Fruit fly (Drosophila melanogaster): ENCODE data around the gene CG7058.
A peak's percentile ranks its signal among the peaks of the same experiment; 100 is the strongest.

The CG7058 gene

DNA sequence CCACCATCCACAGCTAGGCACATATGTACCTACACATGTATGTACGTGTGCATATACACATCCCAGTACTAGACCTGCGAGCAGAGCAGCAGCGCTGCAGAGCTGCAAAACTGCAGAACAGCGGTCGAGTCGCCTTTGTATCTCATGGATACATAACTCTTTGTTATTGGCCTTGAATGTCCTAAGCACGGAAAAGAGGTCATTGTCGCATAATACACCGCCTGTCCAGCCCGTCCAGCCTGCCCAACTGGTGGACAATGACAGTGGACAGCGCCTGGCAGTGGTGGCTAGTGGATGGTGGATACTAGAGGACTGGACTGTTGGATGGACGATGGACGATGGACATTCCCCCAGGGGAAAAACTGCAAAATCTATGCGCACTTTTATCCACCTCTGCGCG, 5.2 kb upstream of the CG7058 start:
- no peak for TF ChIP-seq Hr39 (GFP tag; optimal IDR thresholded peaks at IDR 0.05)
- peak in 1 of 2 experiments; percentile 39 for TF ChIP-seq ss (GFP tag; optimal IDR thresholded peaks at IDR 0.05)
- TF ChIP-seq Eip78C (GFP tag), result no peak
- TF ChIP-seq Eip93F (GFP tag; optimal IDR thresholded peaks at IDR 0.05), result no peak
- TF ChIP-seq Eip75B (GFP tag; optimal IDR thresholded peaks at IDR 0.05), result no peak

DNA sequence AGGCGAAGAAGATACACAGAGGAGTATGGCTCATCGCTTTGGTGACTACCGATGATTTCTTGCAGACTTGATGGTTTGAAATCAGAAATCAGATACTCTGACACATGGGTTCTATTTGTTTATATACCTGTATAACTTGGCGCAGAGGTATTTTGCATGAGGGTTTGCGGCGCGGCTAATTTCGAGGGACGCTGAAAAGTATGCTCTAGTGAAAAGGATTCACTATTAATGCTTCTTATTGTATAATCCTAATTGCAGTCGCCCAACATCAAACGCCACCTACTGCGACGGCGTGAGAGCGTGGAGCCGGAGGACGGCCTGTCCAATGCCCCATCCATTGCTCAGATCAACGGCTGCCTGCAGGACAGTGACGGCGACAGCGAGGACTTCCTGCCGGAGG, 1.5 kb upstream of the CG7058 start:
- no peak for TF ChIP-seq CG10631 (GFP tag; optimal IDR thresholded peaks at IDR 0.05)
- no peak for TF ChIP-seq fd85E (GFP tag; optimal IDR thresholded peaks at IDR 0.05)
- no peak for TF ChIP-seq acj6 (GFP tag; optimal IDR thresholded peaks at IDR 0.05)
- no peak for TF ChIP-seq Hr38 (GFP tag; optimal IDR thresholded peaks at IDR 0.05)
- no peak for TF ChIP-seq salr (GFP tag; optimal IDR thresholded peaks at IDR 0.05)
- TF ChIP-seq CG16779 (tag; optimal IDR thresholded peaks at IDR 0.05), result no peak
- no peak for TF ChIP-seq eg (GFP tag; IDR thresholded peaks at IDR 0.05)
- TF ChIP-seq Eip93F (GFP tag; optimal IDR thresholded peaks at IDR 0.05), result no peak
- no peak for TF ChIP-seq CG32006 (GFP tag; optimal IDR thresholded peaks at IDR 0.05)
- TF ChIP-seq esn (GFP tag; optimal IDR thresholded peaks at IDR 0.05), result no peak
- TF ChIP-seq CG3919 (GFP tag; optimal IDR thresholded peaks at IDR 0.05), result no peak

DNA sequence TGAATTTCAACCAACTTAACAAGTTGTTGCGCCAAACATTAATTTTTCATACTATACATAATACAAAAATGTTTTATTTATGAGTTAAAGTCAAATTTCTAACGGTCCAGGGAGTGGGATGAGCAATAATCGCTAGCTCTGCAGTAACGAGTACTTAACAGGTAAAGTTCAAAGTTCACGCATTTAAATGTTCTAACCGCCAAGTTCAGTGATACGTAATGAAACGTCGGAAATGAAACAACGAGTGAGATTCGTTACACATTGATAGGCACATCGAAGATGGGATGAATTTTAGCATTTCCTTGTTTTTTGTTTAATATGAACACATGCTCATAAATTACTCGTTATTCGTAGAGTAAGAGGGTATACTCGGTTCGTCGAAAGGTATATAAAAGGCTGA, 5.6 kb downstream of the CG7058 start:
- TF ChIP-seq Ets96B (tag; optimal IDR thresholded peaks at IDR 0.05) (no peak), fd85E (GFP tag; optimal IDR thresholded peaks at IDR 0.05) (no peak), CG31627 (GFP tag; optimal IDR thresholded peaks at IDR 0.05) (no peak), dsx (GFP tag; optimal IDR thresholded peaks at IDR 0.05; ENCODE audit: poor library complexity, severe bottlenecking) (no peak), CG1621 (tag; optimal IDR thresholded peaks at IDR 0.05) (no peak), OdsH (GFP tag; optimal IDR thresholded peaks at IDR 0.05) (no peak), Hr38 (GFP tag; optimal IDR thresholded peaks at IDR 0.05) (no peak), CG11762 (GFP tag; optimal IDR thresholded peaks at IDR 0.05; ENCODE audit: insufficient read depth) (no peak), Ets21C (GFP tag; optimal IDR thresholded peaks at IDR 0.05) (no peak), fkh (GFP tag; optimal IDR thresholded peaks at IDR 0.05) (no peak), Met (GFP tag; optimal IDR thresholded peaks at IDR 0.05) (no peak), Eip75B (GFP tag; optimal IDR thresholded peaks at IDR 0.05) (no peak), CG10631 (GFP tag; optimal IDR thresholded peaks at IDR 0.05) (no peak), CG11902 (GFP tag; optimal IDR thresholded peaks at IDR 0.05) (no peak), CG9139 (GFP tag; optimal IDR thresholded peaks at IDR 0.05) (no peak), CG6854 (GFP tag; optimal IDR thresholded peaks at IDR 0.05) (no peak), CG6808 (GFP tag; optimal IDR thresholded peaks at IDR 0.05) (no peak)

DNA sequence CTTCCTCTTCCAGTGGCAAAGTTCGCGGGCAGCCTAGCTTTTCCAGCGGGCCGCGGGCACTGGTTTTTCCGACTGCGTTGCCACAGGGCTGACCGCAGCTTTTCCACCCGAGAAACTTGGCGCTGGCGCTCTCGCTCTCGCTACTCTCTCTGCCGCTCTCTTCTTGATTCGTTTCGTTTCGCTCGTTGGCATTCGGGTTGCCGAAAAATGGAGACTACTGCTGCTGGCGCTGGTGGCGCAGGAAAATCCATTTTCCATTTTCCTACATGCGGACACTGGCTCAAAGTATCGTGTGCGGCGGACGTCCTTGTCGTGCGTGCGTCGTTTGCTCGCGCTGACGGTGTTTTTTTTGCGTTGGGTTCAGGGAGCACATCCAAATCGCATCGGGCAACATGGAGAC, 6.6 kb downstream of the CG7058 start, which contains the start of gene CG42450:
CG42450 (plus strand) TSS at position 249 of the 400 bp plus-strand sequence.
- TF ChIP-seq CG32006 (GFP tag; optimal IDR thresholded peaks at IDR 0.05) (no peak), CG6854 (GFP tag; optimal IDR thresholded peaks at IDR 0.05) (no peak), ss (GFP tag; optimal IDR thresholded peaks at IDR 0.05) (no peak), Lpt (GFP tag; optimal IDR thresholded peaks at IDR 0.05) (no peak), CG4318 (GFP tag; optimal IDR thresholded peaks at IDR 0.05) (no peak), salr (GFP tag; optimal IDR thresholded peaks at IDR 0.05) (no peak)

DNA sequence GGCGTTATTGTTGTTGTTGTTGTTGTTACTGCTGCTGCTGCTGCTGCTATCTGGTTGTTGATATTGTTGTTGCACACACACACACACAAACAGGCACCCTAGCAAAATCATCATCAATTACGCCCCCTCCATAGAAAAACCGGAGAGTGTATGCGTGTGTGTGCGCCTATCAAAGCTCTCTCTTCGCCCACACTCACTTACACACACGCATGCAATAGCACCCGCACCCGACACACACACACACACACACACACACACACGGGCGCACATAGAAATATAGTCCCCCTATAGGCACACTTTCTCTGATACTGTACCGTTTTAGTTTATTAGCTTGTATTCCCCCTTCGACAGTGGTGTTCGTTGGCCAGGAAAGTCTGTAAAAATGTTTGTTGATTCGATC, 7.9 kb downstream of the CG7058 start:
- TF ChIP-seq acj6 (GFP tag; optimal IDR thresholded peaks at IDR 0.05) (no peak), CG1621 (tag; optimal IDR thresholded peaks at IDR 0.05) (no peak), Eip93F (GFP tag; optimal IDR thresholded peaks at IDR 0.05) (no peak), CG16779 (tag; optimal IDR thresholded peaks at IDR 0.05) (no peak), CG32006 (GFP tag; optimal IDR thresholded peaks at IDR 0.05) (no peak), Met (GFP tag; optimal IDR thresholded peaks at IDR 0.05) (no peak), Sox102F (GFP tag; optimal IDR thresholded peaks at IDR 0.05) (no peak), CG11762 (GFP tag; optimal IDR thresholded peaks at IDR 0.05; ENCODE audit: insufficient read depth) (no peak), vri (GFP tag; optimal IDR thresholded peaks at IDR 0.05) (no peak), Lpt (GFP tag; optimal IDR thresholded peaks at IDR 0.05) (no peak), topi (GFP tag; optimal IDR thresholded peaks at IDR 0.05) (no peak), Gug (GFP tag; IDR thresholded peaks at IDR 0.05) (no peak), CG6792 (GFP tag; optimal IDR thresholded peaks at IDR 0.05) (no peak)
